Fruit fly (Drosophila melanogaster): ENCODE results near the gene CG7443.

The CG7443 gene

dm6 chr3R:8358004-8358403, 33.9 kb downstream of the CG7443 start:
- TF ChIP-seq Eip78C (GFP tag) (peak; percentile 24), Lpt (GFP tag; optimal IDR thresholded peaks at IDR 0.05) (no peak)

- TF ChIP-seq CG10631 (GFP tag; optimal IDR thresholded peaks at IDR 0.05): peak; percentile 35
- TF ChIP-seq ss (GFP tag; optimal IDR thresholded peaks at IDR 0.05): no peak
- TF ChIP-seq Ets96B (tag; optimal IDR thresholded peaks at IDR 0.05): no peak
- TF ChIP-seq svp (GFP tag): peak; percentile 39
These were observed 38.3 kb downstream of the CG7443 start, which contains the start of the genes Veneno and CG7963 for dm6 chr3R:8362259-8362876. TSS of gene Veneno (minus strand) at chr3R:8362554. TSS of gene CG7963 (plus strand) at chr3R:8362826.

- TF ChIP-seq CG8119 (GFP tag; IDR thresholded peaks at IDR 0.05): no peak
These were observed 44.4 kb downstream of the CG7443 start for dm6 chr3R:8368553-8368952.

All from whole organism, prepupa.